Fruit fly (Drosophila melanogaster) whole organism, adult: ENCODE data around the gene CG43694.

ENCODE experiments used
- CG14711 ChIP-seq: fragments of 200-800 bp; sonication (Bioruptor generic); optimal IDR thresholded peaks from 2 replicates; lab custom pipeline; 2018; ENCODE audit warnings: missing biosample characterization, mild to moderate bottlenecking, missing genetic modification characterization, moderate library complexity
- CG33017 ChIP-seq: fragments of 200-800 bp; sonication (Bioruptor generic); optimal IDR thresholded peaks from 2 replicates; lab custom pipeline; 2018; ENCODE audit warnings: missing biosample characterization, mild to moderate bottlenecking, missing genetic modification characterization, moderate library complexity
- CG7101 ChIP-seq: fragments of 200-800 bp; sonication (Bioruptor generic); optimal IDR thresholded peaks from 2 replicates; lab custom pipeline; 2018; ENCODE audit warnings: missing biosample characterization, mild to moderate bottlenecking, missing genetic modification characterization, moderate library complexity
- Clk ChIP-seq: fragments of 200-800 bp; sonication (Bioruptor generic); optimal IDR thresholded peaks from 2 replicates; lab custom pipeline; 2017; ENCODE audit warnings: missing biosample characterization, missing genetic modification characterization
- Crg-1 ChIP-seq: fragments of 200-800 bp; sonication (Bioruptor generic); optimal IDR thresholded peaks from 2 replicates; lab custom pipeline; 2016; ENCODE audit warnings: missing biosample characterization, missing genetic modification characterization
- Hr96 ChIP-seq: fragments of 200-800 bp; sonication (Bioruptor generic); optimal IDR thresholded peaks from 2 replicates; lab custom pipeline; 2016; ENCODE audit warnings: missing biosample characterization, missing genetic modification characterization
- Mnt ChIP-seq: fragments of 200-800 bp; sonication (Bioruptor generic); optimal IDR thresholded peaks from 2 replicates; lab custom pipeline; 2016; ENCODE audit warnings: missing biosample characterization, mild to moderate bottlenecking, missing genetic modification characterization
- bab1 ChIP-seq: fragments of 200-800 bp; sonication (Bioruptor generic); optimal IDR thresholded peaks from 3 replicates; lab custom pipeline; 2019; ENCODE audit warnings: missing biosample characterization, mild to moderate bottlenecking, missing genetic modification characterization, moderate library complexity
- cnc ChIP-seq, 2 experiments: fragments of >200 bp; optimal IDR thresholded peaks; 2 replicates each; lab custom pipeline; 2017
- kay ChIP-seq: fragments of 200-800 bp; sonication (Bioruptor generic); peaks from one replicate; lab custom pipeline; 2016; ENCODE audit warnings: missing biosample characterization, missing genetic modification characterization, borderline replicate concordance
- ovo ChIP-seq: fragments of 200-800 bp; sonication (Bioruptor generic); optimal IDR thresholded peaks from 2 replicates; lab custom pipeline; 2016; ENCODE audit warnings: missing biosample characterization, missing genetic modification characterization
- pad ChIP-seq: fragments of 200-800 bp; sonication (Bioruptor generic); optimal IDR thresholded peaks from 3 replicates; lab custom pipeline; 2017; ENCODE audit warnings: missing biosample characterization, missing genetic modification characterization, mild to moderate bottlenecking, moderate library complexity, missing genetic modification reagents

- TF ChIP-seq bab1 (GFP tag; lab: Kevin White, UChicago): no peak
- no peak for TF ChIP-seq Clk (GFP tag; lab: Kevin White, UChicago)
- no peak for TF ChIP-seq ovo (GFP tag; lab: Kevin White, UChicago)
- TF ChIP-seq Hr96 (GFP tag; lab: Kevin White, UChicago): no peak
- TF ChIP-seq kay: no peak
- no peak for TF ChIP-seq cnc (optimal IDR thresholded peaks at IDR 0.05; lab: Kevin White, UChicago)
- no peak for TF ChIP-seq CG14711 (tag; lab: Kevin White, UChicago)
- TF ChIP-seq Crg-1 (GFP tag; lab: Kevin White, UChicago): no peak
- TF ChIP-seq pad (GFP tag; lab: Kevin White, UChicago): no peak
- no peak for TF ChIP-seq CG33017 (tag; lab: Kevin White, UChicago)
- TF ChIP-seq CG7101 (tag; lab: Kevin White, UChicago): no peak
- TF ChIP-seq Mnt: no peak
Measured at dm6 chr3R:23390769-23391309, 35.0 kb downstream of the CG43694 start.
